Fruit fly (Drosophila melanogaster): ENCODE results near the gene Ldh.

dm6 chr3L:6307298-6307697 is 44.8 kb upstream of the Ldh start:
- TF ChIP-seq CG10348 (GFP tag; IDR thresholded peaks at IDR 0.05) (no peak), CG32121 (GFP tag; IDR thresholded peaks at IDR 0.05) (0 out of 2 replicates have a peak, but pooled peaks have one; percentile 35), gl (tag; optimal IDR thresholded peaks at IDR 0.05) (no peak), Ets98B (GFP tag; IDR thresholded peaks at IDR 0.05) (peak; percentile 70), fd96Ca (GFP tag; IDR thresholded peaks at IDR 0.05) (peak; percentile 56; the same call in 2 of the 3 replicates), CG8301 (tag; optimal IDR thresholded peaks at IDR 0.05) (peak; percentile 50), CG34367 (tag; optimal IDR thresholded peaks at IDR 0.05) (no peak), EcR (GFP tag; optimal IDR thresholded peaks at IDR 0.05) (no peak), CG4496 (GFP tag; IDR thresholded peaks at IDR 0.05) (peak; percentile 68; the same call in 1 of the 3 replicates), Snoo (tag; optimal IDR thresholded peaks at IDR 0.05) (no peak), CG13204 (GFP tag; optimal IDR thresholded peaks at IDR 0.05) (no peak)
